Fruit fly (Drosophila melanogaster): ENCODE measurements around the gene Gbeta13F.

The Gbeta13F gene

dm6 chrX:15817823-15818222 lies 42.1 kb upstream of the Gbeta13F start (continued):
- peak; percentile 89 for TF ChIP-seq sd (tag; optimal IDR thresholded peaks at IDR 0.05)
- peak; percentile 46; the same call in 1 of the 2 replicates for TF ChIP-seq bbx (GFP tag; IDR thresholded peaks at IDR 0.05; ENCODE audit: partially characterized antibody)
- peak; percentile 5 for TF ChIP-seq D19A (tag; optimal IDR thresholded peaks at IDR 0.05)
- no peak for TF ChIP-seq CG14050 (GFP tag; IDR thresholded peaks at IDR 0.05)
- no peak for TF ChIP-seq CG9817 (tag; optimal IDR thresholded peaks at IDR 0.05)
- no peak for TF ChIP-seq tna (GFP tag; IDR thresholded peaks at IDR 0.05; ENCODE audit: partially characterized antibody)
- peak in 1 of 2 experiments; percentile 30 for TF ChIP-seq insv (GFP tag; optimal IDR thresholded peaks at IDR 0.05)
- TF ChIP-seq CG5180 (GFP tag; optimal IDR thresholded peaks at IDR 0.05) = peak; percentile 10
- TF ChIP-seq kni (GFP tag; optimal IDR thresholded peaks at IDR 0.05) = no peak
- TF ChIP-seq cg (GFP tag; optimal IDR thresholded peaks at IDR 0.05) = no peak
- no peak for TF ChIP-seq CG1603 (tag; optimal IDR thresholded peaks at IDR 0.05)
- TF ChIP-seq CG15696 (tag; optimal IDR thresholded peaks at IDR 0.05) = peak; percentile 25
- TF ChIP-seq pros (GFP tag; optimal IDR thresholded peaks at IDR 0.05) = peak; percentile 56
- no peak for TF ChIP-seq chm (GFP tag; IDR thresholded peaks at IDR 0.05)
- TF ChIP-seq pfk (GFP tag; optimal IDR thresholded peaks at IDR 0.05) = peak; percentile 40
- TF ChIP-seq fu2 (GFP tag; optimal IDR thresholded peaks at IDR 0.05) = no peak
- TF ChIP-seq CG2199 (GFP tag; IDR thresholded peaks at IDR 0.05) = peak; percentile 96; the same call in 2 of the 3 replicates

DNA sequence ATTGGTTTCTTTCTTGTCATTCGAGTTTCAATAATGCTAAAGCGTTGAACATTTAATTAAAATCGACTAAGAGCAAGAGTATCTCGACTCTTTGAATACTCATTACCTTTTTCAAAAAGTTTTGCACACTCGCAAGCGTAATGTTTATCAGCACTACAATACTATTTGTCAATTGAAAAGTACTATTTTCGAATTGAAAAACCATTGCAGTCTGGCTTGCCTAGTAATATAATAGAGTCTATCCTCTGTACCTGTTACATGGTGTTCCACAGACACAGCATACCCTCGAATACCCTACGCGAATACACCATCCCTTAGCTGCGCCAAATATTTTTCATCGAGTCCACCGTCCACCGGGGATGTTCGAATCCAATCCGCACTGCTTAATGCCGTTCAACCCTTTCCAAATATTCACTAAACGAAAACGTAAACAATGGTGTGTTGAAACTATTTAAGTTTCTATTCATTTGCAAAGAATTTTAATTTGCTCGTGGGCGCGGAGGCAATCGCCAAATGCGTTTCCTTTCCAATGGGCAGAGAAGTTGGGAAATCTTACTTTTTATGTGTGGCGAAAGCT lies 41.2 kb upstream of the Gbeta13F start:
- TF ChIP-seq CG5953 (GFP tag; IDR thresholded peaks at IDR 0.05) = no peak
- peak; percentile 41 for TF ChIP-seq pros (GFP tag; optimal IDR thresholded peaks at IDR 0.05)
- no peak for TF ChIP-seq Hr3 (GFP tag; optimal IDR thresholded peaks at IDR 0.05)
- TF ChIP-seq CG2199 (GFP tag; IDR thresholded peaks at IDR 0.05) = peak; percentile 55; the same call in 1 of the 3 replicates
- TF ChIP-seq Poxn (GFP tag; IDR thresholded peaks at IDR 0.05) = no peak
- TF ChIP-seq nmo (GFP tag; optimal IDR thresholded peaks at IDR 0.05) = peak; percentile 46
- TF ChIP-seq Max (GFP tag; optimal IDR thresholded peaks at IDR 0.05) = no peak
- TF ChIP-seq Oli (tag; optimal IDR thresholded peaks at IDR 0.05) = no peak
- TF ChIP-seq CG3847 (GFP tag; IDR thresholded peaks at IDR 0.05) = no peak
- peak; percentile 33; the same call in 1 of the 2 replicates for TF ChIP-seq CG32532 (GFP tag; IDR thresholded peaks at IDR 0.05)
- no peak for TF ChIP-seq lmd (GFP tag; IDR thresholded peaks at IDR 0.05)
- peak; percentile 89 for TF ChIP-seq sens (GFP tag)
- TF ChIP-seq CG10431 (GFP tag; optimal IDR thresholded peaks at IDR 0.05) = no peak
- TF ChIP-seq CG2120 (GFP tag; optimal IDR thresholded peaks at IDR 0.05) = peak; percentile 36
- TF ChIP-seq Xrp1 (GFP tag; IDR thresholded peaks at IDR 0.05) = peak; percentile 52
- peak; percentile 32 for TF ChIP-seq lilli (GFP tag; optimal IDR thresholded peaks at IDR 0.05)
- TF ChIP-seq CG17385 (GFP tag; optimal IDR thresholded peaks at IDR 0.05) = peak; percentile 13
- peak; percentile 1 for TF ChIP-seq CG9609 (GFP tag; optimal IDR thresholded peaks at IDR 0.05)
- no peak for TF ChIP-seq dati (GFP tag; IDR thresholded peaks at IDR 0.05)
- peak; percentile 26 for TF ChIP-seq nerfin-1 (tag; optimal IDR thresholded peaks at IDR 0.05)
- no peak for TF ChIP-seq gcm (GFP tag; optimal IDR thresholded peaks at IDR 0.05)
- peak; percentile 42 for TF ChIP-seq Ptx1 (GFP tag; IDR thresholded peaks at IDR 0.05)
- TF ChIP-seq phol (tag; optimal IDR thresholded peaks at IDR 0.05) = peak; percentile 42
- TF ChIP-seq HHEX (GFP tag; optimal IDR thresholded peaks at IDR 0.05) = no peak
- TF ChIP-seq H2.0 (GFP tag; IDR thresholded peaks at IDR 0.05) = peak; percentile 16; the same call in 1 of the 2 replicates
- TF ChIP-seq CG10462 (GFP tag; optimal IDR thresholded peaks at IDR 0.05) = no peak
- TF ChIP-seq cato (GFP tag; optimal IDR thresholded peaks at IDR 0.05; ENCODE audit: borderline replicate concordance) = no peak
- no peak for TF ChIP-seq NC2β (GFP tag; optimal IDR thresholded peaks at IDR 0.05)
- TF ChIP-seq so (GFP tag; IDR thresholded peaks at IDR 0.05) = 0 out of 3 replicates have a peak, but pooled peaks have one; percentile 7
- TF ChIP-seq run (tag; optimal IDR thresholded peaks at IDR 0.05) = no peak
- TF ChIP-seq CTCF (GFP tag; optimal IDR thresholded peaks at IDR 0.05) = no peak
- TF ChIP-seq gce (GFP tag; IDR thresholded peaks at IDR 0.05) = no peak
- TF ChIP-seq CG9817 (tag; optimal IDR thresholded peaks at IDR 0.05) = no peak
- TF ChIP-seq Xbp1 (GFP tag; optimal IDR thresholded peaks at IDR 0.05) = peak; percentile 43
- peak in 1 of 2 experiments; percentile 50 for TF ChIP-seq pan (optimal IDR thresholded peaks at IDR 0.05)
- peak in 1 of 2 experiments; percentile 14 for TF ChIP-seq pan (GFP tag; optimal IDR thresholded peaks at IDR 0.05 in 1 of 2, IDR thresholded peaks at IDR 0.05 in 1 of 2)

Measured in whole organism, embryonic.